Fruit fly (Drosophila melanogaster): ENCODE results near the gene CG7810.

The CG7810 gene

dm6 chr2L:8344536-8344935 is 33.5 kb upstream of the CG7810 start:
- TF ChIP-seq rn (GFP tag; IDR thresholded peaks at IDR 0.05), result no peak
- TF ChIP-seq Ets98B (GFP tag; IDR thresholded peaks at IDR 0.05), result no peak
- TF ChIP-seq CG8159 (tag; optimal IDR thresholded peaks at IDR 0.05), result no peak
- TF ChIP-seq CG15710 (tag; optimal IDR thresholded peaks at IDR 0.05), result no peak
- no peak for TF ChIP-seq CG17806 (tag; optimal IDR thresholded peaks at IDR 0.05)
- TF ChIP-seq gl (tag; optimal IDR thresholded peaks at IDR 0.05), result no peak

- TF ChIP-seq EcR (GFP tag; optimal IDR thresholded peaks at IDR 0.05), result no peak
- TF ChIP-seq CG8159 (tag; optimal IDR thresholded peaks at IDR 0.05), result no peak
- TF ChIP-seq Pif1A (GFP tag; optimal IDR thresholded peaks at IDR 0.05), result no peak
- no peak for TF ChIP-seq CG4496 (GFP tag; IDR thresholded peaks at IDR 0.05)
- TF ChIP-seq Snoo (tag; optimal IDR thresholded peaks at IDR 0.05), result no peak
- TF ChIP-seq D1 (tag; optimal IDR thresholded peaks at IDR 0.05), result no peak
- TF ChIP-seq CG8301 (tag; optimal IDR thresholded peaks at IDR 0.05), result no peak
- TF ChIP-seq Pif1B (GFP tag; optimal IDR thresholded peaks at IDR 0.05), result no peak
- TF ChIP-seq CG10348 (GFP tag; IDR thresholded peaks at IDR 0.05), result no peak
- no peak for TF ChIP-seq CG12605 (GFP tag; IDR thresholded peaks at IDR 0.05)
- no peak for TF ChIP-seq gl (tag; optimal IDR thresholded peaks at IDR 0.05)
- TF ChIP-seq CG34367 (tag; optimal IDR thresholded peaks at IDR 0.05), result no peak
- no peak for TF ChIP-seq CG13204 (GFP tag; optimal IDR thresholded peaks at IDR 0.05)
- no peak for TF ChIP-seq CG32121 (GFP tag; IDR thresholded peaks at IDR 0.05)
- TF ChIP-seq rn (GFP tag; IDR thresholded peaks at IDR 0.05), result no peak
- no peak for TF ChIP-seq CG14655 (GFP tag; optimal IDR thresholded peaks at IDR 0.05)
- no peak for TF ChIP-seq fd96Ca (GFP tag; IDR thresholded peaks at IDR 0.05)
- no peak for TF ChIP-seq CG15710 (tag; optimal IDR thresholded peaks at IDR 0.05)
- TF ChIP-seq CG17806 (tag; optimal IDR thresholded peaks at IDR 0.05), result no peak
- no peak for TF ChIP-seq CG9948 (tag; optimal IDR thresholded peaks at IDR 0.05)
These were observed 31.4 kb upstream of the CG7810 start, which contains the start of gene CG14273 for dm6 chr2L:8342395-8342794. Gene CG14273 (plus strand): TSS chr2L:8342695.

- TF ChIP-seq CG14655 (GFP tag; optimal IDR thresholded peaks at IDR 0.05) (no peak), CG32121 (GFP tag; IDR thresholded peaks at IDR 0.05) (no peak), gl (tag; optimal IDR thresholded peaks at IDR 0.05) (no peak), CG34367 (tag; optimal IDR thresholded peaks at IDR 0.05) (no peak), fd96Ca (GFP tag; IDR thresholded peaks at IDR 0.05) (no peak), CG13204 (GFP tag; optimal IDR thresholded peaks at IDR 0.05) (no peak), EcR (GFP tag; optimal IDR thresholded peaks at IDR 0.05) (no peak), CG4496 (GFP tag; IDR thresholded peaks at IDR 0.05) (no peak), CG17806 (tag; optimal IDR thresholded peaks at IDR 0.05) (no peak), CG10348 (GFP tag; IDR thresholded peaks at IDR 0.05) (no peak), Ets98B (GFP tag; IDR thresholded peaks at IDR 0.05) (no peak), CG9948 (tag; optimal IDR thresholded peaks at IDR 0.05) (no peak), Pif1A (GFP tag; optimal IDR thresholded peaks at IDR 0.05) (no peak), Snoo (tag; optimal IDR thresholded peaks at IDR 0.05) (no peak), CG8159 (tag; optimal IDR thresholded peaks at IDR 0.05) (no peak), CG12605 (GFP tag; IDR thresholded peaks at IDR 0.05) (no peak), D1 (tag; optimal IDR thresholded peaks at IDR 0.05) (no peak), rn (GFP tag; IDR thresholded peaks at IDR 0.05) (no peak), Pif1B (GFP tag; optimal IDR thresholded peaks at IDR 0.05) (no peak), CG8301 (tag; optimal IDR thresholded peaks at IDR 0.05) (no peak)
These were observed 28.9 kb upstream of the CG7810 start for dm6 chr2L:8339751-8340349.

dm6 chr2L:8338039-8338438 is 27.0 kb upstream of the CG7810 start, which contains the start of gene witty:
Gene witty (plus strand): TSS chr2L:8338287.
- TF ChIP-seq CG9948 (tag; optimal IDR thresholded peaks at IDR 0.05) (no peak), Snoo (tag; optimal IDR thresholded peaks at IDR 0.05) (no peak), D1 (tag; optimal IDR thresholded peaks at IDR 0.05) (no peak), CG13204 (GFP tag; optimal IDR thresholded peaks at IDR 0.05) (no peak), CG15710 (tag; optimal IDR thresholded peaks at IDR 0.05) (no peak), Ets98B (GFP tag; IDR thresholded peaks at IDR 0.05) (no peak), CG4496 (GFP tag; IDR thresholded peaks at IDR 0.05) (no peak), Pif1B (GFP tag; optimal IDR thresholded peaks at IDR 0.05) (no peak), CG32121 (GFP tag; IDR thresholded peaks at IDR 0.05) (no peak), CG10348 (GFP tag; IDR thresholded peaks at IDR 0.05) (no peak), CG12605 (GFP tag; IDR thresholded peaks at IDR 0.05) (no peak), CG17806 (tag; optimal IDR thresholded peaks at IDR 0.05) (no peak), Pif1A (GFP tag; optimal IDR thresholded peaks at IDR 0.05) (no peak), CG34367 (tag; optimal IDR thresholded peaks at IDR 0.05) (no peak), CG8301 (tag; optimal IDR thresholded peaks at IDR 0.05) (no peak), CG8159 (tag; optimal IDR thresholded peaks at IDR 0.05) (no peak), CG14655 (GFP tag; optimal IDR thresholded peaks at IDR 0.05) (no peak), rn (GFP tag; IDR thresholded peaks at IDR 0.05) (no peak), EcR (GFP tag; optimal IDR thresholded peaks at IDR 0.05) (no peak)

dm6 chr2L:8334705-8335104 is 23.7 kb upstream of the CG7810 start:
- TF ChIP-seq fd96Ca (GFP tag; IDR thresholded peaks at IDR 0.05) (no peak), Pif1A (GFP tag; optimal IDR thresholded peaks at IDR 0.05) (peak; percentile 11), EcR (GFP tag; optimal IDR thresholded peaks at IDR 0.05) (no peak), CG9948 (tag; optimal IDR thresholded peaks at IDR 0.05) (no peak), CG34367 (tag; optimal IDR thresholded peaks at IDR 0.05) (peak; percentile 4), CG4496 (GFP tag; IDR thresholded peaks at IDR 0.05) (peak; percentile 81), D1 (tag; optimal IDR thresholded peaks at IDR 0.05) (no peak), CG14655 (GFP tag; optimal IDR thresholded peaks at IDR 0.05) (peak; percentile 6), CG10348 (GFP tag; IDR thresholded peaks at IDR 0.05) (no peak), CG13204 (GFP tag; optimal IDR thresholded peaks at IDR 0.05) (no peak), gl (tag; optimal IDR thresholded peaks at IDR 0.05) (no peak), CG32121 (GFP tag; IDR thresholded peaks at IDR 0.05) (no peak), CG12605 (GFP tag; IDR thresholded peaks at IDR 0.05) (no peak), Ets98B (GFP tag; IDR thresholded peaks at IDR 0.05) (0 out of 2 replicates have a peak, but pooled peaks have one; percentile 9), rn (GFP tag; IDR thresholded peaks at IDR 0.05) (no peak), CG15710 (tag; optimal IDR thresholded peaks at IDR 0.05) (no peak), Pif1B (GFP tag; optimal IDR thresholded peaks at IDR 0.05) (no peak), CG8301 (tag; optimal IDR thresholded peaks at IDR 0.05) (no peak), Snoo (tag; optimal IDR thresholded peaks at IDR 0.05) (no peak), CG8159 (tag; optimal IDR thresholded peaks at IDR 0.05) (no peak), CG17806 (tag; optimal IDR thresholded peaks at IDR 0.05) (no peak)
